Worm (Caenorhabditis elegans): ENCODE measurements around the gene Y69H2.10.

DNA sequence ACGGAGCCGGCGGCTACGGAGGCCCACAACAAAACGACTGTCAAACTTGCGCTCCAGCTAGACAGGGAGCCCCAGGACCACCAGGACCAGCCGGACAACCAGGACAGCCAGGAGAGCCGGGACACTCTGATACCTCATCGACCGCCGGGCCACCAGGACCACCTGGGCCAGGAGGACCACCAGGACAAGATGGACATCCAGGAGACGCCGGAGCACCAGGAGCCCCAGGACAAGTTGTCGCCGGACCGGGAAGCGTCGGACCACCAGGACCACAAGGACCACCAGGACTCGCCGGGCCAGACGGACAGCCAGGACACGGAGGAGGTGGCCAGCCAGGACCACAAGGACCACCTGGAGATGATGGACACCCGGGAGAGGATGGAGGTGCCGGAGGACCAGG is 31.0 kb upstream of the Y69H2.10 start:
- TF ChIP-seq nhr-71 (tag; optimal IDR thresholded peaks at IDR 0.05) (no peak), xbp-1 (tag; optimal IDR thresholded peaks at IDR 0.05) (no peak), nhr-12 (tag; optimal IDR thresholded peaks at IDR 0.05) (no peak)

Data from whole organism, L1 larva.